Worm (Caenorhabditis elegans) whole organism, L2 larva: ENCODE data around the gene mab-7.

ENCODE experiments used
- C34F6.9 ChIP-seq: fragments of 150-350 bp; optimal IDR thresholded peaks from 2 replicates; lab custom pipeline; 2014; ENCODE audit warnings: missing biosample characterization, missing genetic modification characterization
- F13H6.1 ChIP-seq: sonication (generic microtip); optimal IDR thresholded peaks from 2 replicates; lab custom pipeline; 2016; ENCODE audit warnings: missing genetic modification characterization, missing compliant biosample characterization
- R02D3.7 ChIP-seq: fragments of 150-350 bp; optimal IDR thresholded peaks from 2 replicates; lab custom pipeline; 2014; ENCODE audit warnings: missing biosample characterization, missing genetic modification characterization
- Y55F3AM.14 ChIP-seq: fragments of 200-800 bp; sonication (Bioruptor generic); optimal IDR thresholded peaks from 2 replicates; lab custom pipeline; 2018; ENCODE audit warnings: mild to moderate bottlenecking, missing genetic modification characterization, missing compliant biosample characterization
- ZK546.5 ChIP-seq: sonication (generic microtip); optimal IDR thresholded peaks from 2 replicates; lab custom pipeline; 2017; ENCODE audit warnings: missing biosample characterization, missing genetic modification characterization
- alr-1 ChIP-seq: fragments of 150-350 bp; optimal IDR thresholded peaks from 2 replicates; lab custom pipeline; 2014; ENCODE audit warnings: missing biosample characterization, missing genetic modification characterization
- aly-2 ChIP-seq: fragments of 150-350 bp; optimal IDR thresholded peaks from 2 replicates; lab custom pipeline; 2014; ENCODE audit warnings: missing biosample characterization, missing genetic modification characterization
- ama-1 ChIP-seq: fragments of 150-350 bp; optimal IDR thresholded peaks from 2 replicates; lab custom pipeline; 2018; ENCODE audit warnings: inconsistent platforms
- blmp-1 ChIP-seq: sonication (generic microtip); optimal IDR thresholded peaks from 2 replicates; lab custom pipeline; 2017; ENCODE audit warnings: missing genetic modification characterization, mild to moderate bottlenecking, missing compliant biosample characterization, antibody characterized with exemption, moderate library complexity; ENCODE audit not compliant: insufficient read depth
- ceh-16 ChIP-seq: fragments of 150-350 bp; optimal IDR thresholded peaks from 2 replicates; lab custom pipeline; 2014; ENCODE audit warnings: missing biosample characterization, missing genetic modification characterization
- ceh-82 ChIP-seq: fragments of 150-350 bp; optimal IDR thresholded peaks from 2 replicates; lab custom pipeline; 2014; ENCODE audit warnings: missing biosample characterization, missing genetic modification characterization
- crh-2 ChIP-seq: sonication (generic microtip); optimal IDR thresholded peaks from 2 replicates; lab custom pipeline; 2017; ENCODE audit warnings: missing biosample characterization, missing genetic modification characterization
- dmd-4 ChIP-seq: sonication (generic microtip); optimal IDR thresholded peaks from 2 replicates; lab custom pipeline; 2017; ENCODE audit warnings: missing biosample characterization, missing genetic modification characterization
- egl-27 ChIP-seq: sonication (generic microtip); optimal IDR thresholded peaks from 3 replicates; lab custom pipeline; 2017; ENCODE audit warnings: missing biosample characterization, missing genetic modification reagents, missing genetic modification characterization
- elt-1 ChIP-seq: fragments of 150-350 bp; optimal IDR thresholded peaks from 2 replicates; lab custom pipeline; 2014; ENCODE audit warnings: missing biosample characterization, missing genetic modification characterization
- elt-3 ChIP-seq: sonication (generic microtip); optimal IDR thresholded peaks from 2 replicates; lab custom pipeline; 2017; ENCODE audit warnings: missing biosample characterization, missing genetic modification characterization
- fos-1 ChIP-seq: fragments of 150-350 bp; optimal IDR thresholded peaks from 2 replicates; lab custom pipeline; 2014; ENCODE audit warnings: missing biosample characterization, missing genetic modification characterization
- gmeb-1 ChIP-seq: fragments of 150-350 bp; optimal IDR thresholded peaks from 2 replicates; lab custom pipeline; 2014; ENCODE audit warnings: missing biosample characterization, missing genetic modification characterization
- lin-11 ChIP-seq: fragments of 150-350 bp; sonication (generic microtip); optimal IDR thresholded peaks from 2 replicates; lab custom pipeline; 2014; ENCODE audit warnings: missing biosample characterization, missing genetic modification characterization, inconsistent platforms, mixed read lengths
- lin-13 ChIP-seq: fragments of 150-350 bp; optimal IDR thresholded peaks from 2 replicates; lab custom pipeline; 2014; ENCODE audit warnings: missing biosample characterization, missing genetic modification reagents, missing genetic modification characterization
- lin-39 ChIP-seq: fragments of 150-350 bp; optimal IDR thresholded peaks from 2 replicates; lab custom pipeline; 2014; ENCODE audit warnings: missing biosample characterization, missing genetic modification reagents, missing genetic modification characterization
- lsy-2 ChIP-seq, 2 experiments: fragments of 150-350 bp in 1 of 2; sonication (generic microtip) in 1 of 2; optimal IDR thresholded peaks; 2 replicates each; lab custom pipeline; 2014 to 2017; ENCODE audit warnings: missing biosample characterization in 2 of 2, missing genetic modification characterization in 2 of 2
- mab-5 ChIP-seq: fragments of 150-350 bp; optimal IDR thresholded peaks from 2 replicates; lab custom pipeline; 2014; ENCODE audit warnings: missing biosample characterization, missing genetic modification characterization
- mdl-1 ChIP-seq, 2 experiments: fragments of 150-350 bp in 1 of 2; sonication (generic microtip) in 1 of 2; optimal IDR thresholded peaks; 2 replicates each; lab custom pipeline; 2017; ENCODE audit warnings: missing biosample characterization in 2 of 2, missing genetic modification characterization in 2 of 2
- nhr-10 ChIP-seq: sonication (generic microtip); optimal IDR thresholded peaks from 2 replicates; lab custom pipeline; 2017; ENCODE audit warnings: missing biosample characterization, missing genetic modification characterization
- nhr-11 ChIP-seq: fragments of 150-350 bp; optimal IDR thresholded peaks from 2 replicates; lab custom pipeline; 2014; ENCODE audit warnings: missing biosample characterization, missing genetic modification characterization
- nhr-129 ChIP-seq: fragments of 150-350 bp; optimal IDR thresholded peaks from 2 replicates; lab custom pipeline; 2014; ENCODE audit warnings: missing biosample characterization, missing genetic modification characterization
- nhr-21 ChIP-seq: fragments of 150-350 bp; optimal IDR thresholded peaks from 2 replicates; lab custom pipeline; 2014; ENCODE audit warnings: missing biosample characterization, missing genetic modification characterization
- nhr-23 ChIP-seq: fragments of 150-350 bp; optimal IDR thresholded peaks from 2 replicates; lab custom pipeline; 2014; ENCODE audit warnings: missing biosample characterization, missing genetic modification reagents, missing genetic modification characterization
- nhr-25 ChIP-seq: fragments of 150-350 bp; sonication (generic microtip); optimal IDR thresholded peaks from 3 replicates; lab custom pipeline; 2014; ENCODE audit warnings: missing biosample characterization, missing genetic modification characterization
- nhr-6 ChIP-seq: fragments of 150-350 bp; optimal IDR thresholded peaks from 2 replicates; lab custom pipeline; 2014; ENCODE audit warnings: missing biosample characterization, missing genetic modification characterization
- nhr-77 ChIP-seq: fragments of 150-350 bp; optimal IDR thresholded peaks from 2 replicates; lab custom pipeline; 2014; ENCODE audit warnings: missing biosample characterization, missing genetic modification characterization
- peb-1 ChIP-seq: fragments of 150-350 bp; optimal IDR thresholded peaks from 2 replicates; lab custom pipeline; 2014; ENCODE audit warnings: missing biosample characterization, missing genetic modification characterization
- sem-4 ChIP-seq: fragments of 150-350 bp; optimal IDR thresholded peaks from 2 replicates; lab custom pipeline; 2014; ENCODE audit warnings: missing biosample characterization, missing genetic modification reagents, missing genetic modification characterization
- sma-3 ChIP-seq: sonication (generic microtip); optimal IDR thresholded peaks from 2 replicates; lab custom pipeline; 2016; ENCODE audit warnings: missing genetic modification reagents, missing genetic modification characterization, missing compliant biosample characterization
- sma-9 ChIP-seq, 2 experiments: fragments of 150-350 bp in 1 of 2; sonication (generic microtip) in 1 of 2; optimal IDR thresholded peaks; 2 replicates each; lab custom pipeline; 2014 to 2016; ENCODE audit warnings: missing genetic modification characterization in 2 of 2, mild to moderate bottlenecking in 1 of 2, missing biosample characterization in 1 of 2, missing compliant biosample characterization in 1 of 2, missing genetic modification reagents in 1 of 2, moderate library complexity in 1 of 2
- snpc-4 ChIP-seq: fragments of 150-350 bp; optimal IDR thresholded peaks from 2 replicates; lab custom pipeline; 2014; ENCODE audit warnings: missing biosample characterization, missing genetic modification characterization
- unc-39 ChIP-seq: fragments of 150-350 bp; optimal IDR thresholded peaks from 2 replicates; lab custom pipeline; 2014; ENCODE audit warnings: missing biosample characterization, missing genetic modification characterization
- unc-55 ChIP-seq: fragments of 150-350 bp; sonication (generic microtip); optimal IDR thresholded peaks from 3 replicates; lab custom pipeline; 2014; ENCODE audit warnings: missing biosample characterization, missing genetic modification reagents, missing genetic modification characterization
- unc-62 ChIP-seq: fragments of 150-350 bp; optimal IDR thresholded peaks from 2 replicates; lab custom pipeline; 2014; ENCODE audit warnings: missing biosample characterization, missing genetic modification reagents, missing genetic modification characterization
- zag-1 ChIP-seq: fragments of 150-350 bp; optimal IDR thresholded peaks from 2 replicates; lab custom pipeline; 2014; ENCODE audit warnings: missing biosample characterization, missing genetic modification characterization
- ztf-1 ChIP-seq: fragments of 200-800 bp; sonication (Bioruptor generic); conservative IDR thresholded peaks from 2 replicates; pipeline ENCODE4 v1.3.6; 2022; ENCODE audit warnings: missing genetic modification characterization, missing compliant biosample characterization
- ztf-11 ChIP-seq: sonication (generic microtip); optimal IDR thresholded peaks from 2 replicates; lab custom pipeline; 2017; ENCODE audit warnings: missing biosample characterization, missing genetic modification characterization
- ztf-4 ChIP-seq: fragments of 150-350 bp; optimal IDR thresholded peaks from 2 replicates; lab custom pipeline; 2014; ENCODE audit warnings: missing biosample characterization, missing genetic modification characterization

mab-7 gene

DNA sequence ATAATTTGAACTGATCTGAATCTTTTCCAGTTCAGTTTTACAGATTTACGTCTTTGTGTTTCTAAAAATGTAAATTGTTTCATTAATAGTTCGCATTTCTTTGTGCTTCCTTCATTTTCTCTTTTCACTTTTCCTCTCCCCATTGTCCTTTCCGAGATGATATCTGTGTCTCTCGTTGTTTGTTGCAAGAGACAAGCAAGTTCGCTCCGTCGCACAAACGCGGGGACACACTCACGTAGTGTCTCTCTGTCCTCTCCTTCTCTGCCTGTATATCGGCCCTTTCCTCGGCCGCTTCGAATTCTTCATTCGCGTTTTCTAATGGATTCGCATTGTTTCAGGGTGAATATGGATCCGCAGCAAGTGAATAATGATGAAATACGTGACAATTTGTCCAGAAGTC, 20.9 kb downstream of the mab-7 start, which contains the start of gene ZC13.1:
TSS of gene ZC13.1 (plus strand) at position 305 of the 400 bp plus-strand sequence.
- TF ChIP-seq ceh-82 (tag; lab: Kevin White, UChicago) (no peak), mab-5 (no peak), lsy-2 (tag; optimal IDR thresholded peaks at IDR 0.05; lab: Kevin White, UChicago) (peak; percentile 6 to 67), sem-4 (peak; percentile 55), ama-1 (no peak), elt-3 (tag; lab: Kevin White, UChicago) (no peak), mdl-1 (tag; optimal IDR thresholded peaks at IDR 0.05; lab: Kevin White, UChicago) (no peak), sma-9 (GFP tag; optimal IDR thresholded peaks at IDR 0.05; lab: Kevin White, UChicago) (peak; percentile 60), sma-9 (tag; optimal IDR thresholded peaks at IDR 0.05; lab: Kevin White, UChicago) (no peak), blmp-1 (tag; lab: Kevin White, UChicago) (peak; percentile 92), lin-11 (tag; lab: Kevin White, UChicago) (peak; percentile 33), nhr-25 (peak; percentile 69), unc-62 (no peak), gmeb-1 (tag; lab: Kevin White, UChicago) (peak; percentile 35), elt-1 (tag; lab: Kevin White, UChicago) (no peak), zag-1 (peak; percentile 38), nhr-129 (peak; percentile 94), C34F6.9 (tag; lab: Kevin White, UChicago) (peak; percentile 87), lin-13 (peak; percentile 75), nhr-77 (tag; lab: Kevin White, UChicago) (no peak), nhr-10 (tag; lab: Kevin White, UChicago) (no peak), ztf-4 (tag; lab: Kevin White, UChicago) (no peak), ztf-1 (GFP tag; lab: Robert Waterston, UW) (no peak), unc-39 (tag; lab: Kevin White, UChicago) (no peak), peb-1 (tag; lab: Kevin White, UChicago) (no peak), ZK546.5 (no peak), F13H6.1 (peak; percentile 40), snpc-4 (peak; percentile 4), R02D3.7 (no peak), nhr-23 (tag; lab: Kevin White, UChicago) (no peak), sma-3 (peak; percentile 55), egl-27 (tag; lab: Kevin White, UChicago) (peak; percentile 4), lin-39 (tag; lab: Kevin White, UChicago) (no peak), dmd-4 (tag; lab: Kevin White, UChicago) (no peak), ztf-11 (tag; lab: Kevin White, UChicago) (no peak), nhr-21 (no peak), aly-2 (tag; lab: Kevin White, UChicago) (no peak), unc-55 (peak; percentile 80), nhr-6 (tag; lab: Kevin White, UChicago) (no peak), crh-2 (tag; lab: Kevin White, UChicago) (peak; percentile 64), nhr-11 (tag; lab: Kevin White, UChicago) (no peak), ceh-16 (tag; lab: Kevin White, UChicago) (no peak), fos-1 (tag; lab: Kevin White, UChicago) (peak; percentile 85)

ce11 chrX:873634-874033, 24.2 kb downstream of the mab-7 start:
- TF ChIP-seq gmeb-1 (tag; lab: Kevin White, UChicago) (no peak), unc-62 (no peak), sma-9 (GFP tag; optimal IDR thresholded peaks at IDR 0.05; lab: Kevin White, UChicago) (no peak), sma-9 (tag; optimal IDR thresholded peaks at IDR 0.05; lab: Kevin White, UChicago) (no peak), ceh-16 (tag; lab: Kevin White, UChicago) (no peak), F13H6.1 (no peak), C34F6.9 (tag; lab: Kevin White, UChicago) (no peak), dmd-4 (tag; lab: Kevin White, UChicago) (no peak), nhr-10 (tag; lab: Kevin White, UChicago) (no peak), alr-1 (tag; lab: Kevin White, UChicago) (no peak), lin-13 (no peak), snpc-4 (no peak), ztf-1 (GFP tag; lab: Robert Waterston, UW) (no peak), ztf-11 (tag; lab: Kevin White, UChicago) (no peak), sma-3 (no peak), unc-55 (no peak), Y55F3AM.14 (no peak), fos-1 (tag; lab: Kevin White, UChicago) (no peak), unc-39 (tag; lab: Kevin White, UChicago) (no peak), nhr-6 (tag; lab: Kevin White, UChicago) (no peak)
